Worm (Caenorhabditis elegans): ENCODE data around the gene str-165.

str-165 gene

DNA sequence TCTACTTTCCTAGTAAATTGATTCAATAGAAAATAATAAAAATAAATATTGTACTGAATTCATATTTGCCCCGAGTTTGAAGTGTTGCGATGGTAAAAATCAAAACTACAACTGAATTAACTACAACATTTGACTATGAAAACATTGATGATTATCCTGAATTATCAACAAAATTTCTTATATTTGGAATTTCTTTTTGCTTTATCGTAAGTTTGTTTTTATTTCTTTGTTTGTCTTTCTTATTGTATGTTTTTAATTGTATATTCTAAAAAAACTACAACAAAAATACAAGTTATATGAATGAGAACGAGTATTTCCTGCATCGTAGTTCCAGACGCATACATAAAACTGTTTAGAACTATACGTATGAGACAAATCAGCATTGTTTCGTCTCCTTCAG, 6.3 kb downstream of the str-165 start, which contains the start of gene srx-128:
Gene srx-128, plus strand, starts transcription at position 301 of the 400 bp plus-strand sequence.
- TF ChIP-seq madf-10 (tag; optimal IDR thresholded peaks at IDR 0.05) = no peak
- TF ChIP-seq lin-35 (GFP tag; optimal IDR thresholded peaks at IDR 0.05) = no peak
- TF ChIP-seq hlh-26 (GFP tag; conservative IDR thresholded peaks at IDR 0.05) = no peak
- TF ChIP-seq lin-26 (GFP tag; IDR thresholded peaks at IDR 0.05) = no peak
- TF ChIP-seq T26A5.8 (tag; optimal IDR thresholded peaks at IDR 0.05) = no peak
- TF ChIP-seq hlh-12 (tag; optimal IDR thresholded peaks at IDR 0.05) = no peak
- TF ChIP-seq C06A6.2 (GFP tag; conservative IDR thresholded peaks at IDR 0.05) = no peak
- no peak for TF ChIP-seq dox-1 (GFP tag; IDR thresholded peaks at IDR 0.05)
- TF ChIP-seq T07F8.4 (tag; optimal IDR thresholded peaks at IDR 0.05) = no peak
- no peak for TF ChIP-seq rpc-1 (optimal IDR thresholded peaks at IDR 0.05)
- TF ChIP-seq rpc-1 (tag; optimal IDR thresholded peaks at IDR 0.05) = no peak
- TF ChIP-seq lsl-1 (GFP tag; optimal IDR thresholded peaks at IDR 0.05) = no peak
- no peak for TF ChIP-seq nfya-1 (tag; optimal IDR thresholded peaks at IDR 0.05; ENCODE audit: borderline replicate concordance, insufficient read depth)
- TF ChIP-seq egrh-3 (GFP tag; IDR thresholded peaks at IDR 0.05) = no peak
- no peak for TF ChIP-seq lin-40 (tag; optimal IDR thresholded peaks at IDR 0.05)
- TF ChIP-seq unc-62 (GFP tag; optimal IDR thresholded peaks at IDR 0.05) = no peak
- TF ChIP-seq mxl-1 (tag; optimal IDR thresholded peaks at IDR 0.05) = no peak
- TF ChIP-seq let-526 (GFP tag; IDR thresholded peaks at IDR 0.05) = no peak
- no peak for TF ChIP-seq F33H1.4 (GFP tag; IDR thresholded peaks at IDR 0.05)
- TF ChIP-seq rcor-1 (GFP tag; IDR thresholded peaks at IDR 0.05) = no peak

DNA sequence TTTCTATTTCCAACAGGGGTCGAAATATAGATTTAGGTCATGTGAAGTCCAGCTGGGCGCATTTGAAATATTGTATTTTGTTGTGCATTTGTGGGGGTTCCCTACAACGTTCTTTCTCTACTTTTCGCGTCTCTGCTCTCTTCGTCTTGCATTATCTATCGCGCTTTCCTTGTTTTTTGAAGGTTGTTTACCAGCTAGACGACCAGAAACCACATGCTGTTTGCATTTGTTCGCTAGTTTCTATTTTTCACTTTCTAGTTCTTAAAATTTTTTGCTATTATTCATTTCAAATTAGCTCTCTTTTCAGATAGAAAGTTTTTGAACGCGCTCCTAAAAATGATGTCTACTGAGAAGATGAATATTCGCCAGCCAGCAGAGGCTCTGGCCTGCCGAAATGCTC, 8.5 kb downstream of the str-165 start, which contains the start of gene F55B12.10:
Gene F55B12.10, plus strand, starts transcription at position 301 of the 400 bp plus-strand sequence.
- TF ChIP-seq madf-3 (GFP tag; IDR thresholded peaks at IDR 0.05) = no peak
- peak; percentile 7 for TF ChIP-seq K12H6.12 (tag; optimal IDR thresholded peaks at IDR 0.05)

DNA sequence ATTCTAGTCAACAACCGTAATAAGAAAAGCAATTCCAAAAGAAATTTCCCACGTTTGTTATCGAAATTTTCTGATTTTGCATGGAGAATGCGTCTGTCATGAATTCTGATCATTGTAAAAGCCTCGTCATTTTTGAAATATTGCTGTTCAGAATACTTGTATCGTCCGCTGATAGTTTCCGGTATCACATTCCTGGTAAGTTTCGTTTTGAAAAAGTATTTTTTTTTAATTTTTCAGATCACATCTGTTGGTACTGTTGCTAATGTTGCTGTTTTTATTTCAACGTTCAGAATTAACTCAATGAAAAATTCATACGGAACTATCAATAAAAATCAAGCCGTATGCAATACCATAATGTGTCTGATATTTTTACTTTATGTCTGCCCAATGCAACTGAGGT, 10.0 kb downstream of the str-165 start, which contains the start of gene srx-17:
Gene srx-17, plus strand, starts transcription at position 301 of the 400 bp plus-strand sequence.
- TF ChIP-seq repo-1 (tag; optimal IDR thresholded peaks at IDR 0.05) (no peak), lin-40 (tag; optimal IDR thresholded peaks at IDR 0.05) (no peak), nfya-2 (GFP tag; IDR thresholded peaks at IDR 0.05) (no peak), hmg-20 (GFP tag; IDR thresholded peaks at IDR 0.05) (no peak), hlh-12 (tag; optimal IDR thresholded peaks at IDR 0.05) (no peak), cebp-2 (GFP tag; IDR thresholded peaks at IDR 0.05) (no peak), F10E7.11 (tag; optimal IDR thresholded peaks at IDR 0.05) (no peak), unc-130 (GFP tag; optimal IDR thresholded peaks at IDR 0.05) (no peak)

DNA sequence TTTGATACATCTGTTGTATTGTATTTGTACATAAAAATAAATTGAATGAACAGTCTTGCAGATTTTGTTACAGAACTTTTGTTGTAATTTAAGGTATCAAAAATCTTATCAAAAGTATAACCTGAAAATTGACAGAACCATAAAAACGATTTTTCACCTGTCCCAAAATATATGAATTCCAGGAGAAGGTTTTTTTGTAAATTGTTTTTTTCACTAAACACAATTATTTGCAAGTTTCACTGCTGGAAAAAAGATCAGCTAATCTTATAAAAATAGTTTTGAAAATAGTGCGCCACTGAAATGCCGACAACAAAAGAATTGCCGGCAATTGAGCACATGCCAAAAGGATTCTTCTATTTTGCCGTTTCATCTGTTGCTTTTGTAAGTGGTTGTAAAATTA, 12.2 kb downstream of the str-165 start, which contains the start of gene srx-130:
Gene srx-130, plus strand, starts transcription at position 301 of the 400 bp plus-strand sequence.
- TF ChIP-seq him-1 (tag; optimal IDR thresholded peaks at IDR 0.05) = no peak
- no peak for TF ChIP-seq dpff-1 (tag; optimal IDR thresholded peaks at IDR 0.05)
- no peak for TF ChIP-seq zfh-2 (GFP tag; conservative IDR thresholded peaks at IDR 0.05)
- no peak for TF ChIP-seq lin-35 (GFP tag; optimal IDR thresholded peaks at IDR 0.05)
- TF ChIP-seq F37B4.10 (GFP tag; IDR thresholded peaks at IDR 0.05) = no peak
- TF ChIP-seq hmg-1.2 (GFP tag; IDR thresholded peaks at IDR 0.05) = no peak
- no peak for TF ChIP-seq Y79H2A.3 (GFP tag; conservative IDR thresholded peaks at IDR 0.05)
- TF ChIP-seq snpc-1.1 (tag; optimal IDR thresholded peaks at IDR 0.05; ENCODE audit: insufficient read depth) = no peak
- TF ChIP-seq nhr-90 (tag; optimal IDR thresholded peaks at IDR 0.05) = no peak
- no peak for TF ChIP-seq mel-28 (tag; optimal IDR thresholded peaks at IDR 0.05; ENCODE audit: borderline replicate concordance)
- TF ChIP-seq repo-1 (tag; optimal IDR thresholded peaks at IDR 0.05) = no peak
- TF ChIP-seq ceh-27 (GFP tag; optimal IDR thresholded peaks at IDR 0.05) = no peak
